Worm (Caenorhabditis elegans) whole organism, L4 larva: ENCODE results near the gene str-182.
A peak's percentile ranks its signal among the peaks of the same experiment; 100 is the strongest.

ENCODE experiments used
- F49E8.2 ChIP-seq: sonication (generic microtip); optimal IDR thresholded peaks from 2 replicates; lab custom pipeline; 2016; ENCODE audit warnings: missing compliant biosample characterization, mild to moderate bottlenecking, missing genetic modification characterization, borderline replicate concordance
- T26A8.4 ChIP-seq: fragments of 200-800 bp; sonication (Bioruptor generic); IDR thresholded peaks from 2 replicates; pipeline ENCODE4 v1.3.6; 2022; ENCODE audit warnings: missing genetic modification characterization, missing compliant biosample characterization
- Y48G9A.11 ChIP-seq: fragments of 200-800 bp; sonication (Bioruptor generic); IDR thresholded peaks from 2 replicates; pipeline ENCODE4 v1.3.6; 2022; ENCODE audit warnings: missing genetic modification reagents, missing genetic modification characterization, missing compliant biosample characterization
- Y75B8A.6 ChIP-seq: fragments of 200-800 bp; sonication (Bioruptor generic); IDR thresholded peaks from 2 replicates; pipeline ENCODE4 v1.3.6; 2022; ENCODE audit warnings: missing genetic modification reagents, missing genetic modification characterization, missing compliant biosample characterization
- ZK337.2 ChIP-seq: fragments of 200-800 bp; sonication (Bioruptor generic); IDR thresholded peaks from 2 replicates; pipeline ENCODE4 v1.3.6; 2022; ENCODE audit warnings: missing genetic modification reagents, missing genetic modification characterization, missing compliant biosample characterization
- aly-2 ChIP-seq: sonication (generic microtip); optimal IDR thresholded peaks from 2 replicates; lab custom pipeline; 2018; ENCODE audit warnings: missing biosample characterization, missing genetic modification characterization
- ama-1 ChIP-seq: fragments of 150-350 bp; optimal IDR thresholded peaks from 2 replicates; lab custom pipeline; 2014; ENCODE audit warnings: inconsistent platforms, mixed read lengths
- attf-4 ChIP-seq: sonication (generic microtip); optimal IDR thresholded peaks from 3 replicates; lab custom pipeline; 2017; ENCODE audit warnings: missing biosample characterization, missing genetic modification characterization
- ceh-82 ChIP-seq: sonication (generic microtip); optimal IDR thresholded peaks from 2 replicates; lab custom pipeline; 2017; ENCODE audit warnings: missing biosample characterization, missing genetic modification characterization
- daf-12 ChIP-seq: fragments of 150-350 bp; optimal IDR thresholded peaks from 2 replicates; lab custom pipeline; 2014; ENCODE audit warnings: missing biosample characterization, missing genetic modification reagents, missing genetic modification characterization
- daf-16 ChIP-seq, 3 experiments: sonication (generic microtip); optimal IDR thresholded peaks; 2 replicates each; lab custom pipeline; 2016 to 2017; ENCODE audit warnings: missing genetic modification characterization in 3 of 3, missing genetic modification reagents in 3 of 3, mild to moderate bottlenecking in 2 of 3, missing compliant biosample characterization in 2 of 3, missing biosample characterization in 1 of 3, moderate library complexity in 1 of 3
- dmd-8 ChIP-seq: fragments of 200-800 bp; sonication (Bioruptor generic); IDR thresholded peaks from 2 replicates; pipeline ENCODE4 v1.3.6; 2022; ENCODE audit warnings: missing genetic modification characterization, missing compliant biosample characterization
- dmd-9 ChIP-seq: fragments of 200-800 bp; sonication (Bioruptor generic); IDR thresholded peaks from 2 replicates; pipeline ENCODE4 v1.3.6; 2022; ENCODE audit warnings: missing genetic modification reagents, missing genetic modification characterization, missing compliant biosample characterization
- dpl-1 ChIP-seq: fragments of 150-350 bp; optimal IDR thresholded peaks from 2 replicates; lab custom pipeline; 2014; ENCODE audit warnings: missing biosample characterization, missing genetic modification reagents, missing genetic modification characterization
- egl-43 ChIP-seq: fragments of 200-800 bp; sonication (Bioruptor generic); IDR thresholded peaks from 2 replicates; pipeline ENCODE4 v1.3.6; 2022; ENCODE audit warnings: missing genetic modification reagents, missing genetic modification characterization, missing compliant biosample characterization
- hlh-11 ChIP-seq: fragments of 200-800 bp; sonication (Bioruptor generic); optimal IDR thresholded peaks from 2 replicates; lab custom pipeline; 2018; ENCODE audit warnings: mild to moderate bottlenecking, missing genetic modification characterization, missing compliant biosample characterization
- jun-1 ChIP-seq: fragments of 150-350 bp; optimal IDR thresholded peaks from 2 replicates; lab custom pipeline; 2014; ENCODE audit warnings: missing biosample characterization, missing genetic modification reagents, missing genetic modification characterization
- lin-13 ChIP-seq: fragments of 150-350 bp; optimal IDR thresholded peaks from 2 replicates; lab custom pipeline; 2014; ENCODE audit warnings: missing biosample characterization, missing genetic modification reagents, missing genetic modification characterization
- lin-29 ChIP-seq: fragments of 200-800 bp; sonication (Bioruptor generic); IDR thresholded peaks from 2 replicates; pipeline ENCODE4 v1.3.6; 2022; ENCODE audit warnings: missing genetic modification reagents, missing genetic modification characterization, missing compliant biosample characterization
- lsy-2 ChIP-seq, 2 experiments: fragments of 150-350 bp in 1 of 2; sonication (generic microtip) in 1 of 2; optimal IDR thresholded peaks; 2 replicates each; lab custom pipeline; 2014 to 2017; ENCODE audit warnings: missing biosample characterization in 2 of 2, missing genetic modification characterization in 2 of 2
- mdl-1 ChIP-seq, 2 experiments: fragments of 150-350 bp in 1 of 2; sonication (generic microtip) in 1 of 2; optimal IDR thresholded peaks; 2 replicates each; lab custom pipeline; 2014 to 2017; ENCODE audit warnings: missing biosample characterization in 2 of 2, missing genetic modification characterization in 2 of 2
- mes-2 ChIP-seq: sonication (generic microtip); optimal IDR thresholded peaks from 2 replicates; lab custom pipeline; 2016; ENCODE audit warnings: missing genotype, mild to moderate bottlenecking, missing genetic modification characterization, missing compliant biosample characterization; ENCODE audit not compliant: poor library complexity, severe bottlenecking
- mxl-3 ChIP-seq: fragments of 200-800 bp; sonication (Bioruptor generic); optimal IDR thresholded peaks from 2 replicates; lab custom pipeline; 2018; ENCODE audit warnings: mild to moderate bottlenecking, missing genetic modification characterization, missing compliant biosample characterization
- nhr-10 ChIP-seq: fragments of 150-350 bp; optimal IDR thresholded peaks from 2 replicates; lab custom pipeline; 2014; ENCODE audit warnings: missing biosample characterization, missing genetic modification characterization
- nhr-11 ChIP-seq: fragments of 150-350 bp; optimal IDR thresholded peaks from 2 replicates; lab custom pipeline; 2014; ENCODE audit warnings: missing biosample characterization, missing genetic modification characterization
- nhr-111 ChIP-seq: fragments of 200-800 bp; sonication (Bioruptor generic); optimal IDR thresholded peaks from 2 replicates; lab custom pipeline; 2018; ENCODE audit warnings: mild to moderate bottlenecking, missing genetic modification characterization, missing compliant biosample characterization
- nhr-28 ChIP-seq: fragments of 150-350 bp; optimal IDR thresholded peaks from 2 replicates; lab custom pipeline; 2014; ENCODE audit warnings: missing biosample characterization, missing genetic modification characterization
- nhr-76 ChIP-seq: fragments of 150-350 bp; optimal IDR thresholded peaks from 2 replicates; lab custom pipeline; 2014; ENCODE audit warnings: missing biosample characterization, missing genetic modification characterization
- pha-4 ChIP-seq, 2 experiments: fragments of 150-350 bp in 1 of 2; fragments of 200-800 bp in 1 of 2; sonication (Bioruptor generic) in 1 of 2; IDR thresholded peaks in 1 of 2; optimal IDR thresholded peaks in 1 of 2; 2 replicates each; pipeline versions ENCODE4 v1.3.6 to Lab custom; 2014 to 2022; ENCODE audit warnings: missing genetic modification characterization in 2 of 2, missing genetic modification reagents in 2 of 2, missing biosample characterization in 1 of 2, missing compliant biosample characterization in 1 of 2
- php-3 ChIP-seq: fragments of 200-800 bp; sonication (Bioruptor generic); IDR thresholded peaks from 2 replicates; pipeline ENCODE4 v1.3.6; 2022; ENCODE audit warnings: missing genetic modification reagents, missing genetic modification characterization, missing compliant biosample characterization
- pqm-1 ChIP-seq: sonication (generic microtip); optimal IDR thresholded peaks from 2 replicates; lab custom pipeline; 2017; ENCODE audit warnings: missing biosample characterization, missing genetic modification characterization
- sdz-12 ChIP-seq: fragments of 200-800 bp; sonication (Bioruptor generic); optimal IDR thresholded peaks from 2 replicates; lab custom pipeline; 2018; ENCODE audit warnings: mild to moderate bottlenecking, missing genetic modification characterization, missing compliant biosample characterization
- set-16 ChIP-seq: fragments of 200-800 bp; sonication (Bioruptor generic); IDR thresholded peaks from 2 replicates; pipeline ENCODE4 v1.3.6; 2022; ENCODE audit warnings: missing genetic modification reagents, missing genetic modification characterization, missing compliant biosample characterization
- snpc-1.2 ChIP-seq: fragments of 200-800 bp; sonication (Bioruptor generic); IDR thresholded peaks from 2 replicates; pipeline ENCODE4 v1.3.6; 2022; ENCODE audit warnings: missing genetic modification reagents, missing genetic modification characterization, missing compliant biosample characterization
- spr-3 ChIP-seq: fragments of 200-800 bp; sonication (Bioruptor generic); optimal IDR thresholded peaks from 2 replicates; lab custom pipeline; 2018; ENCODE audit warnings: mild to moderate bottlenecking, missing genetic modification characterization, missing compliant biosample characterization
- tag-97 ChIP-seq: fragments of 200-800 bp; sonication (Bioruptor generic); IDR thresholded peaks from 2 replicates; pipeline ENCODE4 v1.3.6; 2022; ENCODE audit warnings: missing genetic modification characterization, missing compliant biosample characterization
- tra-1 ChIP-seq: fragments of 200-800 bp; sonication (Bioruptor generic); IDR thresholded peaks from 2 replicates; pipeline ENCODE4 v1.3.6; 2022; ENCODE audit warnings: missing genetic modification reagents, missing genetic modification characterization, missing compliant biosample characterization
- unc-39 ChIP-seq: sonication (generic microtip); optimal IDR thresholded peaks from 2 replicates; lab custom pipeline; 2017; ENCODE audit warnings: missing biosample characterization, missing genetic modification characterization
- zag-1 ChIP-seq: fragments of 150-350 bp; optimal IDR thresholded peaks from 2 replicates; lab custom pipeline; 2014; ENCODE audit warnings: missing biosample characterization, missing genetic modification characterization
- zfp-3 ChIP-seq: fragments of 200-800 bp; sonication (Bioruptor generic); conservative IDR thresholded peaks from 2 replicates; pipeline ENCODE4 v1.3.6; 2022; ENCODE audit warnings: missing genetic modification reagents, missing genetic modification characterization, missing compliant biosample characterization
- ztf-11 ChIP-seq: fragments of 150-350 bp; optimal IDR thresholded peaks from 2 replicates; lab custom pipeline; 2014; ENCODE audit warnings: missing biosample characterization, missing genetic modification characterization
- ztf-7 ChIP-seq: fragments of 150-350 bp; optimal IDR thresholded peaks from 2 replicates; lab custom pipeline; 2014; ENCODE audit warnings: missing biosample characterization, missing genetic modification characterization

Gene str-182

ce11 chrV:10256050-10256449 lies 22.8 kb upstream of the str-182 start, which contains the start of gene nhr-232 (continued):
- no peak for TF ChIP-seq pha-4 (GFP tag; IDR thresholded peaks at IDR 0.05; lab: Robert Waterston, UW)
- peak; percentile 14 for TF ChIP-seq pha-4 (tag; optimal IDR thresholded peaks at IDR 0.05; lab: Kevin White, UChicago)
- no peak for TF ChIP-seq tra-1 (GFP tag; lab: Robert Waterston, UW)
- no peak for TF ChIP-seq sdz-12 (GFP tag; lab: Kevin White, UChicago)
- no peak for TF ChIP-seq lin-13 (GFP tag; lab: Kevin White, UChicago)
- no peak for TF ChIP-seq tag-97 (GFP tag; lab: Robert Waterston, UW)
- TF ChIP-seq snpc-1.2, result no peak
- TF ChIP-seq dmd-8 (GFP tag; lab: Robert Waterston, UW), result no peak
- no peak for TF ChIP-seq spr-3 (GFP tag; lab: Kevin White, UChicago)
- peak; percentile 33 for TF ChIP-seq mes-2 (tag; lab: Kevin White, UChicago)
- no peak for TF ChIP-seq zag-1
- peak; percentile 75 for TF ChIP-seq hlh-11 (tag; lab: Kevin White, UChicago)
- TF ChIP-seq lsy-2 (tag; optimal IDR thresholded peaks at IDR 0.05; lab: Kevin White, UChicago), result no peak
- TF ChIP-seq nhr-11 (tag; lab: Kevin White, UChicago), result no peak
- TF ChIP-seq aly-2 (tag; lab: Kevin White, UChicago), result no peak
- no peak for TF ChIP-seq attf-4 (tag; lab: Kevin White, UChicago)
- TF ChIP-seq dpl-1 (GFP tag; lab: Kevin White, UChicago), result no peak
- peak; percentile 52 for TF ChIP-seq mxl-3 (GFP tag; lab: Kevin White, UChicago)
- no peak for TF ChIP-seq jun-1
- no peak for TF ChIP-seq ztf-7
- peak; percentile 80 for TF ChIP-seq nhr-28
- TF ChIP-seq ZK337.2, result no peak
- no peak for TF ChIP-seq dmd-9
- no peak for TF ChIP-seq Y48G9A.11 (GFP tag; lab: Robert Waterston, UW)
- no peak for TF ChIP-seq nhr-76 (tag; lab: Kevin White, UChicago)
- TF ChIP-seq nhr-10 (tag; lab: Kevin White, UChicago), result no peak
- no peak for TF ChIP-seq lin-29 (GFP tag; lab: Robert Waterston, UW)
- no peak for TF ChIP-seq F49E8.2 (tag; lab: Kevin White, UChicago)
- TF ChIP-seq set-16 (GFP tag; lab: Robert Waterston, UW), result no peak
- no peak for TF ChIP-seq ztf-11 (tag; lab: Kevin White, UChicago)
- TF ChIP-seq unc-39 (tag; lab: Kevin White, UChicago), result no peak
- no peak for TF ChIP-seq ama-1 (lab: Kevin White, UChicago)
- peak; percentile 63 for TF ChIP-seq php-3
- no peak for TF ChIP-seq Y75B8A.6 (GFP tag; lab: Robert Waterston, UW)
- TF ChIP-seq egl-43 (GFP tag; lab: Robert Waterston, UW), result no peak
- no peak for TF ChIP-seq nhr-111 (GFP tag; lab: Kevin White, UChicago)
- TF ChIP-seq mdl-1 (tag; optimal IDR thresholded peaks at IDR 0.05; lab: Kevin White, UChicago), result no peak
- TF ChIP-seq daf-16 (GFP tag; optimal IDR thresholded peaks at IDR 0.05; lab: Kevin White, UChicago), result no peak
- TF ChIP-seq daf-16 (tag; optimal IDR thresholded peaks at IDR 0.05; lab: Kevin White, UChicago), result peak; percentile 89
- no peak for TF ChIP-seq zfp-3
- no peak for TF ChIP-seq daf-12 (tag; lab: Kevin White, UChicago)
- TF ChIP-seq T26A8.4 (GFP tag; lab: Robert Waterston, UW), result no peak
- no peak for TF ChIP-seq ceh-82 (tag; lab: Kevin White, UChicago)
- peak; percentile 86 for TF ChIP-seq pqm-1
